Worm (Caenorhabditis elegans): Measurements from ENCODE around the gene C02H6.3.
"Not testable (repeated sequence)": the region's sequence is repeated elsewhere in the genome, so short reads cannot be mapped to it uniquely, and the experiment has no call there.

Gene C02H6.3

DNA sequence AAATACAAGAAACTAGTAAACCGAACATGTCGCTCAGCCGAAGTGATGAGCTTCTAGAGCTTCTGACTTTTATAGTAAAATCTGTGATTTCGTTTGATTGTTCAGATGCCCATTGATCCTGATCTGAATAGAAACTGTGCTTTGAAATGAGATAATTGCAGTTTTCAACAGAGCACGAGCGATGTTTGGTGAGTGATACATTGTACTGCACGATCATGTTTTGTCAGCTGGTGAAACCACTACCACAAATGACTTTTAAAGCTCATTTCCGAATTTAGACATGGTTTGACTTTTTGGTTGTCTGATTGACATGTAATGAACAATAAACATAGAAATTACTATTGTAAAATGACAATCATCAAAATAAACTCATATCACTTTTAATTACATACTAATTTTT is 32.2 kb downstream of the C02H6.3 start, which contains the start of gene tag-293:
Gene tag-293 (minus strand): TSS at position 101 of the 400 bp plus-strand sequence.
- TF ChIP-seq tbx-37 (GFP tag; conservative IDR thresholded peaks at IDR 0.05) (no peak), tra-4 (tag; optimal IDR thresholded peaks at IDR 0.05) (no peak), ama-1 (optimal IDR thresholded peaks at IDR 0.05) (no peak), F13C5.2 (tag; optimal IDR thresholded peaks at IDR 0.05) (no peak), hmg-4 (GFP tag; optimal IDR thresholded peaks at IDR 0.05) (no peak), tbx-11 (GFP tag; IDR thresholded peaks at IDR 0.05) (no peak), ceh-36 (tag; optimal IDR thresholded peaks at IDR 0.05) (no peak), B0310.2 (tag; optimal IDR thresholded peaks at IDR 0.05) (no peak), aly-1 (tag; optimal IDR thresholded peaks at IDR 0.05) (no peak), flt-1 (GFP tag; IDR thresholded peaks at IDR 0.05) (no peak), pes-1 (GFP tag; IDR thresholded peaks at IDR 0.05) (no peak), hmbx-1 (tag; optimal IDR thresholded peaks at IDR 0.05) (no peak), sea-1 (GFP tag; conservative IDR thresholded peaks at IDR 0.05) (no peak)

DNA sequence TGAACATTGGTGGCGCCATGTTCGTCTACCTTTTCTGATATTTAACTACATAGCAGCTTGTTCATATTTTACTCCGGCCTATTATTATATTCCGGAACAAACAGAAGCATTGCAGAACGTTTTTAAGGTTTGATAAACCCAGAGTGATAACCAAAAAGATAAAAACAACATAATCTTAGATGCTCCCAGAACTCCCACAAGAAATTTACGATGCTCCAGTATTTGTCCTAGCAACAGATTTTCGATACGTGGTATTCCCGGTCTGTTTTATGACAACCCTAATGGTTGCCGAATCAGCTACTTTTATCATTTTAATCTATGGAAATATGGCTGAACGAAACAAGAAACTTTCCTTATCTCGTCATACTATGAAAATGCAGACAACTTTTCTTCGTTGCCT is 34.1 kb downstream of the C02H6.3 start:
- TF ChIP-seq tbx-11 (GFP tag; IDR thresholded peaks at IDR 0.05) (no peak), ama-1 (optimal IDR thresholded peaks at IDR 0.05) (no peak), hnd-1 (tag; optimal IDR thresholded peaks at IDR 0.05) (no peak), ceh-13 (GFP tag; optimal IDR thresholded peaks at IDR 0.05) (no peak), ets-7 (tag; optimal IDR thresholded peaks at IDR 0.05) (no peak), aly-1 (tag; optimal IDR thresholded peaks at IDR 0.05) (no peak), flt-1 (GFP tag; IDR thresholded peaks at IDR 0.05) (no peak), F13C5.2 (tag; optimal IDR thresholded peaks at IDR 0.05) (no peak)

DNA sequence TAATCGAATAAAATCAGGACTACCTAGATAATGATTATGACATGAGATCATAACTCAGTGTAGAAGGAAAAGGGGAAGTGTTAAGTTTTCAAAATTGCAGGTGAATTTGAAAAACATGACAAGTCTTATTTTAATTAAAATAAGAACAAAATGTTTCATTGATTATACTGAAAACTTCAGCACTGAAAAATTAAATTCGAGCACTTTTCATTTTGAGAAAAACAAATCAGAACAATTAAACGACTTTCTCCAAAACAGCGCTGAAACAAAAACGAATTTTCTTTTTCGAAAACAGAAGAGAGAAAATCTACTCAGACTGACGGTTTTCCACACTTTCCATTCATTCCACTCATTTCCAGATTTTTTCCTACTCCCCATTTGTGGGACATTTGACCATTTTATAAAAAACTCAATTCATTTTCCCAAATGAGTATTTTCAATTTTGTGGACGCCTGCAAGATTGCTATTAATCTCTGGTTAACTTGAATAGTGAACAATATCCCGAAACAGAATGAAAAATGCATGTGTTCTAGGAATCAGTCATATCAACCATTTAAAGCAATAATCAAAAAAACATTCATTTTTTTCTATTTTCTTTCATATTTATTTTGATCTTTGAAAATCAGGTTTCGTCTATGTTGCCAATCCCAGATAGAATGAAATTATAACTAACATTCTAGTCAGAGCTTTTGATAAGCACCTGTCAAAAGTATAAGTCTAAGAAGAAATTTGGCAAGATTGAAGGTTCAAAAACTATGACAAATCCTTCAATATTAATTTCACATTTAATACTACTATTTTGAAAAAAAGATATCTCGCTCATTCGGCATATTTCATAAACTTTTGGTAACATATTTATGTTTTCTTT is 35.2 kb downstream of the C02H6.3 start, which contains the start of the genes srh-231 and srh-275:
Gene srh-231 (minus strand): TSS at position 51 of the 868 bp plus-strand sequence.
Gene srh-275 (plus strand): TSS at position 818 of the 868 bp plus-strand sequence.
- TF ChIP-seq hmbx-1 (tag; optimal IDR thresholded peaks at IDR 0.05) (no peak), ets-7 (tag; optimal IDR thresholded peaks at IDR 0.05) (no peak), tra-4 (tag; optimal IDR thresholded peaks at IDR 0.05) (no peak), scrt-1 (GFP tag; IDR thresholded peaks at IDR 0.05) (no peak), aly-1 (tag; optimal IDR thresholded peaks at IDR 0.05) (no peak)

DNA sequence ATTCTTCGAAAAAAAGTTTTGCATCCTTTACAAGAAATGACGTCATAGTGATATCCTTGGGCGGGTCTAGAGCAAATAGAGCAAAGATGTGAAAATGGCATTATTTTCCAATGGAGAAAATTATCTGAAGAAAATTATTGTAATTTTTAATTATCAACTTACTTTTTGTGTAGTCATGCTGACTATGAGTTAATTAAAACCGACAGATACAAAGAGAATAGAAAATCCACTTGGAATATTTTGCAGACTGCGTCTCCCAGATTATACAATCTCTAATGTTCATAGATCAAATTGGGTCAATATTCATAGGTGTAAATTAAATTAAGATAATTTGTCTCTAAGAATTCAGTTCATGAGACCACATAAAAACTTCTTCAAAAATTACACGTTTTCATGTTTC is 38.1 kb downstream of the C02H6.3 start, which contains the start of gene nhr-149:
Gene nhr-149 (minus strand): TSS at position 101 of the 400 bp plus-strand sequence.
- TF ChIP-seq ceh-13 (GFP tag; optimal IDR thresholded peaks at IDR 0.05) (no peak), sea-1 (GFP tag; conservative IDR thresholded peaks at IDR 0.05) (no peak), ama-1 (optimal IDR thresholded peaks at IDR 0.05) (no peak), pes-1 (GFP tag; IDR thresholded peaks at IDR 0.05) (no peak), ets-7 (tag; optimal IDR thresholded peaks at IDR 0.05) (no peak), aly-1 (tag; optimal IDR thresholded peaks at IDR 0.05) (no peak), hmg-4 (GFP tag; optimal IDR thresholded peaks at IDR 0.05) (no peak)

DNA sequence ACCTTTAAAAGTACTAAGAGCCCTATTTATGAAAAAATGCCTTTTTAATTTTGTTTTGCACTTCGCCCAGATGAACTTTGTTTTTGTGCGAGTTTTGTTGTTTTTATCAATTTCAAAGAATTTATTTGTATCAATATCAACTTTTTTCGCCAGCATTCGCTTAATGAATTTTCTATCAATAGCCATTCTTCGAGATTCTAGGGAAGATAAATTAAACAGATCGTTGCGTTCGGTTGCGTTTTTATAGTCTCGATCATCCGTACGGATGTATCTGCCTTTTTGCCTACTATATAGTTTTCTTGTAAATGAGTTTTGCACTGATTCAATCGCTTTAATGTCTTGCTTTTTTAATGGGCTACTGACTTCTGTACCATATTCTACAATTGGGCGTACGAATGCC is 42.2 kb downstream of the C02H6.3 start, which contains the start of gene nhr-147:
Gene nhr-147 (plus strand): TSS at position 301 of the 400 bp plus-strand sequence.
- not testable (repeated sequence) for TF ChIP-seq sea-1 (GFP tag; conservative IDR thresholded peaks at IDR 0.05); hmbx-1 (tag; optimal IDR thresholded peaks at IDR 0.05); flt-1 (GFP tag; IDR thresholded peaks at IDR 0.05)

DNA sequence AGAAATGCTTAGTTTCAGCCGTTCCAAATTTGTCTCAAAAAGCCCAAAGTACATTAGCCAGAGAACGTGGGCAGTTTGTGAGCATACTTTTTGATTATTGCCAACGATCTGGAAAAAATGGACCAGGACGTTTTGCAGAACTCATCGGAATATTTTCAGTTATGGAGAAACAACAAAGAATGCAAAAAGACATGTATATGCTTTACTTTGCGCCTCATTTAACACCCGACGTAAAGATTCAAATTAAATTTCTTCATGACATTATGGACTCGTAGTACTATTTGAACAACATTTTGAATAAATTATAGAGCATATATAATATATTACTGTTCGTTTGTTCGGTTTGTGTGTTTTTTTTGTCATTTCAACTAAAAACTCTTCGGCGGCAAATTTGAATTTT is 44.1 kb downstream of the C02H6.3 start, which contains the start of gene srh-244:
Gene srh-244 (plus strand): TSS at position 301 of the 400 bp plus-strand sequence.
- TF ChIP-seq hmg-4 (GFP tag; optimal IDR thresholded peaks at IDR 0.05): no peak
- TF ChIP-seq ama-1 (optimal IDR thresholded peaks at IDR 0.05): no peak
- no peak for TF ChIP-seq scrt-1 (GFP tag; IDR thresholded peaks at IDR 0.05)
- no peak for TF ChIP-seq hnd-1 (tag; optimal IDR thresholded peaks at IDR 0.05)
- no peak for TF ChIP-seq B0310.2 (tag; optimal IDR thresholded peaks at IDR 0.05)
- TF ChIP-seq sea-1 (GFP tag; conservative IDR thresholded peaks at IDR 0.05): no peak
- TF ChIP-seq ceh-13 (GFP tag; optimal IDR thresholded peaks at IDR 0.05): no peak
- TF ChIP-seq hmbx-1 (tag; optimal IDR thresholded peaks at IDR 0.05): no peak
- no peak for TF ChIP-seq aly-1 (tag; optimal IDR thresholded peaks at IDR 0.05)
- TF ChIP-seq tra-4 (tag; optimal IDR thresholded peaks at IDR 0.05): no peak
- TF ChIP-seq pes-1 (GFP tag; IDR thresholded peaks at IDR 0.05): no peak
- TF ChIP-seq ets-7 (tag; optimal IDR thresholded peaks at IDR 0.05): no peak

DNA sequence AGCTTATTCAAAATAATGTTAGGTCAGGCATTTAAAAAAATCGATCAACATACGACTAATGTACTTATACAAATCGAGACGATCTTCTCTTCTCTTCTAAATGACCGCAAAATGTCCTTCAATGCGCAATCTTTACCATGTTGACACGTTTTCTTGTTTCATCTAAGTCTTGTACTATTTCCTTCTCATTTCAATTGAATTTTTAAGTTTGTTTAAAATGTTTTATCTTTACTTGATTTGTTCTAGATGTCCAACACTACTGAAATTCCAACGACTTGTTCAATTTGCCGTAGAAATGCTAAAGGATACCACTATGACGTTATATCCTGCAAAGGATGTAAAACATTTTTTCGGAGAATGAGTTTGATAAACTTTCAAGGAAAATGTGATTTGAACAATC is 45.7 kb downstream of the C02H6.3 start, which contains the start of the genes nhr-263 and nhr-148:
Gene nhr-263 (minus strand): TSS at position 101 of the 400 bp plus-strand sequence.
Gene nhr-148 (plus strand): TSS at position 215 of the 400 bp plus-strand sequence.
- TF ChIP-seq ama-1 (optimal IDR thresholded peaks at IDR 0.05) (no peak), tbx-37 (GFP tag; conservative IDR thresholded peaks at IDR 0.05) (no peak), tbx-11 (GFP tag; IDR thresholded peaks at IDR 0.05) (no peak), hmg-4 (GFP tag; optimal IDR thresholded peaks at IDR 0.05) (no peak), hmbx-1 (tag; optimal IDR thresholded peaks at IDR 0.05) (no peak), B0310.2 (tag; optimal IDR thresholded peaks at IDR 0.05) (no peak), F13C5.2 (tag; optimal IDR thresholded peaks at IDR 0.05) (no peak), pes-1 (GFP tag; IDR thresholded peaks at IDR 0.05) (no peak), flt-1 (GFP tag; IDR thresholded peaks at IDR 0.05) (no peak), aly-1 (tag; optimal IDR thresholded peaks at IDR 0.05) (no peak), ets-7 (tag; optimal IDR thresholded peaks at IDR 0.05) (no peak), ceh-36 (tag; optimal IDR thresholded peaks at IDR 0.05) (no peak), tra-4 (tag; optimal IDR thresholded peaks at IDR 0.05) (no peak), scrt-1 (GFP tag; IDR thresholded peaks at IDR 0.05) (no peak), ceh-13 (GFP tag; optimal IDR thresholded peaks at IDR 0.05) (no peak), hnd-1 (tag; optimal IDR thresholded peaks at IDR 0.05) (no peak), sea-1 (GFP tag; conservative IDR thresholded peaks at IDR 0.05) (no peak)

All from whole organism, early embryonic.